Worm (Caenorhabditis elegans): ENCODE measurements around the gene W01C8.5.

DNA sequence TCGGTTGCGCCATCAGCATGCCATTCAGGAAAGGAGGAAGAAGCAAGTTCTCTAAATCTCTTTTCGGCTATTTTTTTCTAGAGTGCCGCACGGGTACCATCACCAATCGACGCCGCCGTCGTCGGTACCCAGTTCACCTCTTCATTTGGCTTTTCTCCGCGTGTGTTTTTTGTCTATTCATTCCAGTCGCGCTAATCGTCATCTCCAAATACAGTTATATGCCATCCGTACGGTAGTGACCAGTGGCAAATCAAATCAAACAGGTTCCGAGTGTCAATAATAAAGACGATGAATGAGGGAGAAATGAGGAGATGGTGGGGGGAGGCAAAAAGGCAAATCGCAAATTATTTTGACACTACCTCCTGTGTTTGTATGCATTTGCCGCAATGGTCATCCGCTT lies 35.9 kb downstream of the W01C8.5 start:
- no peak for TF ChIP-seq snpc-4 (tag; optimal IDR thresholded peaks at IDR 0.05)
- no peak for TF ChIP-seq unc-62 (GFP tag; optimal IDR thresholded peaks at IDR 0.05)

All from whole organism, mixed stage, embryonic.